Fruit fly (Drosophila melanogaster): ENCODE data around the gene CG7900.
A peak's percentile ranks its signal among the peaks of the same experiment; 100 is the strongest.

The CG7900 gene

dm6 chr3R:8112880-8113832 lies 19.2 kb downstream of the CG7900 start (continued):
- TF ChIP-seq lola (GFP tag; optimal IDR thresholded peaks at IDR 0.05) (peak in 1 of 3 experiments; percentile 82), inv (GFP tag; IDR thresholded peaks at IDR 0.05; ENCODE audit: partially characterized antibody) (no peak), Dad (GFP tag; optimal IDR thresholded peaks at IDR 0.05) (peak; percentile 71), Lhr (GFP tag; optimal IDR thresholded peaks at IDR 0.05) (peak; percentile 69), pan (optimal IDR thresholded peaks at IDR 0.05) (no peak), pan (GFP tag; optimal IDR thresholded peaks at IDR 0.05 in 1 of 2, IDR thresholded peaks at IDR 0.05 in 1 of 2) (peak in 1 of 2 experiments; percentile 46), run (tag; optimal IDR thresholded peaks at IDR 0.05) (peak; percentile 71), Kr (GFP tag; optimal IDR thresholded peaks at IDR 0.05) (no peak), Elba2 (GFP tag; optimal IDR thresholded peaks at IDR 0.05) (no peak), ara (GFP tag; IDR thresholded peaks at IDR 0.05) (peak; percentile 21; the same call in 1 of the 2 replicates), CG9437 (GFP tag; optimal IDR thresholded peaks at IDR 0.05) (peak; percentile 83), HLH54F (GFP tag; optimal IDR thresholded peaks at IDR 0.05) (peak; percentile 85), CG11085 (GFP tag; IDR thresholded peaks at IDR 0.05) (peak; percentile 40; the same call in 1 of the 2 replicates), NFAT (GFP tag; IDR thresholded peaks at IDR 0.05) (peak; percentile 6; the same call in 1 of the 2 replicates), CG5180 (GFP tag; optimal IDR thresholded peaks at IDR 0.05) (peak; percentile 72), CG10147 (GFP tag; optimal IDR thresholded peaks at IDR 0.05) (peak; percentile 80), kni (GFP tag; optimal IDR thresholded peaks at IDR 0.05) (peak; percentile 14), ab (GFP tag; optimal IDR thresholded peaks at IDR 0.05) (no peak), sima (GFP tag; optimal IDR thresholded peaks at IDR 0.05) (peak; percentile 55), CG6272 (GFP tag; IDR thresholded peaks at IDR 0.05) (0 out of 2 replicates have a peak, but pooled peaks have one; percentile 24), zfh2 (GFP tag; optimal IDR thresholded peaks at IDR 0.05) (peak; percentile 66), CG7357 (GFP tag; IDR thresholded peaks at IDR 0.05) (no peak), CG31441 (GFP tag; IDR thresholded peaks at IDR 0.05) (peak; percentile 78), CG7372 (GFP tag; IDR thresholded peaks at IDR 0.05) (0 out of 2 replicates have a peak, but pooled peaks have one; percentile 25), CG8388 (GFP tag; optimal IDR thresholded peaks at IDR 0.05) (peak; percentile 83), CG11456 (GFP tag; IDR thresholded peaks at IDR 0.05) (peak; percentile 12; the same call in 1 of the 3 replicates), ase (GFP tag; IDR thresholded peaks at IDR 0.05) (0 out of 3 replicates have a peak, but pooled peaks have one; percentile 12), Antp (GFP tag; optimal IDR thresholded peaks at IDR 0.05) (peak; percentile 73), pros (GFP tag; optimal IDR thresholded peaks at IDR 0.05) (peak; percentile 65), GATAe (GFP tag; conservative IDR thresholded peaks at IDR 0.05) (no peak), HmgD (GFP tag; optimal IDR thresholded peaks at IDR 0.05) (no peak), emc (GFP tag; optimal IDR thresholded peaks at IDR 0.05) (peak; percentile 39), CG6654 (GFP tag; optimal IDR thresholded peaks at IDR 0.05) (peak; percentile 13), Doc3 (GFP tag; IDR thresholded peaks at IDR 0.05; ENCODE audit: partially characterized antibody) (no peak), CG3726 (GFP tag; IDR thresholded peaks at IDR 0.05) (peak; percentile 61; the same call in 1 of the 3 replicates), HLH3B (GFP tag; IDR thresholded peaks at IDR 0.05) (peak; percentile 60), fu2 (GFP tag; optimal IDR thresholded peaks at IDR 0.05) (peak; percentile 84), CG7271 (tag; optimal IDR thresholded peaks at IDR 0.05) (no peak), Doc2 (GFP tag; IDR thresholded peaks at IDR 0.05) (no peak), Sry-δ (GFP tag; optimal IDR thresholded peaks at IDR 0.05) (peak; percentile 35), pzg (GFP tag; optimal IDR thresholded peaks at IDR 0.05) (no peak), CG4617 (GFP tag; optimal IDR thresholded peaks at IDR 0.05; ENCODE audit: borderline replicate concordance) (peak; percentile 32), CG14014 (GFP tag; IDR thresholded peaks at IDR 0.05) (peak; percentile 52), CG17328 (GFP tag; IDR thresholded peaks at IDR 0.05) (peak; percentile 65), CG12391 (tag; optimal IDR thresholded peaks at IDR 0.05) (peak; percentile 84), CG2120 (GFP tag; optimal IDR thresholded peaks at IDR 0.05) (peak; percentile 83), dmrt11E (tag; optimal IDR thresholded peaks at IDR 0.05) (peak; percentile 66), CG6683 (GFP tag; optimal IDR thresholded peaks at IDR 0.05) (peak; percentile 46)

Measured in whole organism, embryonic.